Fruit fly (Drosophila melanogaster): ENCODE measurements around the gene Icmt.

DNA sequence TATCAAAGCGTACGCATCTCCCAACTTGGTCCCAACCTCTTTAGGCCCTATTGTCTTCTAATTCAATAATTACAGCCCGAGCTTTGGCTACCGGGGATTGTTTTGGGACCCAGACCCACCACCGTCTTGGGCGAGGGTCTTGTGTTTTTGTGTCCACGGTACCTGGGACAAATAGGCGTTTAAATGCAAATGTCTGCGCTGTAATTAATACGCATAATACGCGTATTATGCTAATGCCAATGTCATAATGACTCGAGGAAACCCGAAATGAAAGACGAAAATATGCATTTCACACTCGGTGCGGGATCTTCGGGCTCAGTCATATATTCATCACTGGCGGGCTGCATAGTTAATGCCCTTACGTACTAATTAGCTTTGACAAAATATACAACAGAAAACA is 46.3 kb downstream of the Icmt start:
- TF ChIP-seq CG4496 (GFP tag; IDR thresholded peaks at IDR 0.05), result no peak
- TF ChIP-seq CG12605 (GFP tag; IDR thresholded peaks at IDR 0.05), result no peak
- no peak for TF ChIP-seq CG8301 (tag; optimal IDR thresholded peaks at IDR 0.05)
- TF ChIP-seq CG13204 (GFP tag; optimal IDR thresholded peaks at IDR 0.05), result no peak
- no peak for TF ChIP-seq CG32121 (GFP tag; IDR thresholded peaks at IDR 0.05)

Data from whole organism, pupa.